Worm (Caenorhabditis elegans) whole organism, early embryonic: ENCODE measurements around the gene bet-2.

Experiments
- F13C5.2 ChIP-seq: sonication (generic microtip); optimal IDR thresholded peaks from 2 replicates; lab custom pipeline; 2017; ENCODE audit warnings: mild to moderate bottlenecking, missing genetic modification characterization, inconsistent platforms, missing compliant biosample characterization
- aly-1 ChIP-seq: sonication (generic microtip); optimal IDR thresholded peaks from 2 replicates; lab custom pipeline; 2016; ENCODE audit warnings: missing genetic modification characterization, missing compliant biosample characterization
- ama-1 ChIP-seq: fragments of 150-350 bp; optimal IDR thresholded peaks from 2 replicates; lab custom pipeline; 2014
- ceh-13 ChIP-seq: fragments of 200-800 bp; sonication (Bioruptor generic); optimal IDR thresholded peaks from 2 replicates; lab custom pipeline; 2018; ENCODE audit warnings: mild to moderate bottlenecking, missing genetic modification characterization, missing compliant biosample characterization
- ceh-36 ChIP-seq: sonication (generic microtip); optimal IDR thresholded peaks from 2 replicates; lab custom pipeline; 2016; ENCODE audit warnings: missing genetic modification characterization, inconsistent platforms, missing compliant biosample characterization
- ets-7 ChIP-seq: sonication (generic microtip); optimal IDR thresholded peaks from 2 replicates; lab custom pipeline; 2016; ENCODE audit warnings: missing genotype, missing genetic modification characterization, missing compliant biosample characterization
- flt-1 ChIP-seq: fragments of 200-800 bp; sonication (Bioruptor generic); IDR thresholded peaks from 2 replicates; pipeline ENCODE4 v1.3.6; 2022; ENCODE audit warnings: missing genetic modification characterization, missing compliant biosample characterization
- hmbx-1 ChIP-seq: sonication (generic microtip); optimal IDR thresholded peaks from 2 replicates; lab custom pipeline; 2016; ENCODE audit warnings: mild to moderate bottlenecking, missing genetic modification characterization, missing compliant biosample characterization
- hmg-4 ChIP-seq: fragments of 200-800 bp; sonication (Bioruptor generic); optimal IDR thresholded peaks from 2 replicates; lab custom pipeline; 2018; ENCODE audit warnings: mild to moderate bottlenecking, missing genetic modification characterization, missing compliant biosample characterization
- scrt-1 ChIP-seq: fragments of 200-800 bp; sonication (Bioruptor generic); IDR thresholded peaks from 2 replicates; pipeline ENCODE4 v1.3.6; 2022; ENCODE audit warnings: missing genetic modification characterization, missing compliant biosample characterization
- tbx-37 ChIP-seq: fragments of 200-800 bp; sonication (Bioruptor generic); conservative IDR thresholded peaks from 2 replicates; pipeline ENCODE4 v1.3.6; 2022; ENCODE audit warnings: missing genetic modification reagents, missing genetic modification characterization, missing compliant biosample characterization

DNA sequence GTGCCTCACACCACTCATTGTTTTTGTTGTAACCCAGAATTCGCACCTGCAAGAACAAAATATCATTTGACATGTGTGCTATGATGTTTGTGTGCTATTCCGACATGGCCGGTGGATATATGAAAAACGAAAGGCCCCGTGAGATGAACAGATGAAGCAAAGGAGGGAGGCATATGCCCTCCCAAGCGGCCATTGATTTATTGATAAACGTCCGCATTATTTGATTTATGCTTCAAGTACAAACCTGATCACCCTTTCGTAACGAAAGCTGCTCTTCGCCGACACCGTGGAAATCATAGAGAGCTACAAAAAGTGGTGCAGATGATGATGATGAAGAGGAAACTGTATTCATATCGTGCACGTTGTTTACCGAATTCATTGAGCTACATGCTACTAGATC is 43.3 kb downstream of the bet-2 start:
- no peak for TF ChIP-seq ama-1
- TF ChIP-seq ceh-36: no peak
- no peak for TF ChIP-seq flt-1 (GFP tag; lab: Robert Waterston, UW)
- TF ChIP-seq scrt-1 (GFP tag; lab: Robert Waterston, UW): no peak
- TF ChIP-seq ets-7: no peak
- TF ChIP-seq ceh-13 (GFP tag; lab: Kevin White, UChicago): no peak
- no peak for TF ChIP-seq hmbx-1
- TF ChIP-seq hmg-4 (GFP tag; lab: Kevin White, UChicago): no peak
- no peak for TF ChIP-seq F13C5.2 (tag; lab: Kevin White, UChicago)
- no peak for TF ChIP-seq aly-1 (tag; lab: Kevin White, UChicago)
- TF ChIP-seq tbx-37: no peak
